Worm (Caenorhabditis elegans) whole organism, L4/young adult: ENCODE measurements around the gene clec-222.

Experiments
- dao-5 ChIP-seq: sonication (generic microtip); optimal IDR thresholded peaks from 2 replicates; lab custom pipeline; 2016; ENCODE audit warnings: missing genotype, missing genetic modification characterization, moderate library complexity, missing compliant biosample characterization
- him-1 ChIP-seq: sonication (generic microtip); optimal IDR thresholded peaks from 2 replicates; lab custom pipeline; 2016; ENCODE audit warnings: missing genotype, missing genetic modification reagents, missing genetic modification characterization, missing compliant biosample characterization

ce11 chrV:11299406-11299805 is 28.3 kb downstream of the clec-222 start:
- TF ChIP-seq dao-5 (tag; lab: Kevin White, UChicago) (no peak), him-1 (tag; lab: Kevin White, UChicago) (no peak)
